Worm (Caenorhabditis elegans) whole organism, young adult: ENCODE measurements around the gene C45G7.13.

Source experiments
- F39B2.1 ChIP-seq: fragments of 200-800 bp; sonication (Bioruptor generic); IDR thresholded peaks from 2 replicates; pipeline ENCODE4 v1.3.6; 2022; ENCODE audit warnings: missing genetic modification reagents, missing genetic modification characterization, missing compliant biosample characterization
- T26A5.8 ChIP-seq: sonication (generic microtip); optimal IDR thresholded peaks from 2 replicates; lab custom pipeline; 2016; ENCODE audit warnings: missing genetic modification characterization, missing compliant biosample characterization
- hlh-12 ChIP-seq: sonication (generic microtip); optimal IDR thresholded peaks from 2 replicates; lab custom pipeline; 2016; ENCODE audit warnings: missing genetic modification characterization, missing compliant biosample characterization
- lsy-27 ChIP-seq: sonication (generic microtip); optimal IDR thresholded peaks from 2 replicates; lab custom pipeline; 2017; ENCODE audit warnings: missing genetic modification characterization, mild to moderate bottlenecking, missing compliant biosample characterization, antibody characterized with exemption, missing genotype, borderline replicate concordance; ENCODE audit not compliant: insufficient read depth
- mes-4 ChIP-seq: sonication (generic microtip); optimal IDR thresholded peaks from 2 replicates; lab custom pipeline; 2016; ENCODE audit warnings: missing genotype, missing genetic modification characterization, missing compliant biosample characterization
- rec-8 ChIP-seq, 2 experiments: sonication (generic microtip); optimal IDR thresholded peaks; 2 replicates each; lab custom pipeline; 2016; ENCODE audit warnings: mild to moderate bottlenecking in 2 of 2, missing genetic modification characterization in 2 of 2, missing genetic modification reagents in 2 of 2, missing genotype in 2 of 2, missing biosample characterization in 1 of 2, missing compliant biosample characterization in 1 of 2, moderate library complexity in 1 of 2
- snpc-4 ChIP-seq, 5 experiments: fragments of 150-350 bp in 1 of 5; sonication (generic microtip) in 4 of 5; optimal IDR thresholded peaks; 2 replicates each; lab custom pipeline; 2014 to 2018; ENCODE audit warnings: missing genetic modification characterization in 5 of 5, missing biosample characterization in 3 of 5, antibody characterized with exemption in 2 of 5, mild to moderate bottlenecking in 2 of 5, missing compliant biosample characterization in 2 of 5, missing genotype in 2 of 5, moderate library complexity in 2 of 5, missing genetic modification reagents in 1 of 5
- somi-1 ChIP-seq: fragments of 200-800 bp; sonication (Bioruptor generic); optimal IDR thresholded peaks from 2 replicates; lab custom pipeline; 2018; ENCODE audit warnings: mild to moderate bottlenecking, missing genetic modification characterization, missing compliant biosample characterization

DNA sequence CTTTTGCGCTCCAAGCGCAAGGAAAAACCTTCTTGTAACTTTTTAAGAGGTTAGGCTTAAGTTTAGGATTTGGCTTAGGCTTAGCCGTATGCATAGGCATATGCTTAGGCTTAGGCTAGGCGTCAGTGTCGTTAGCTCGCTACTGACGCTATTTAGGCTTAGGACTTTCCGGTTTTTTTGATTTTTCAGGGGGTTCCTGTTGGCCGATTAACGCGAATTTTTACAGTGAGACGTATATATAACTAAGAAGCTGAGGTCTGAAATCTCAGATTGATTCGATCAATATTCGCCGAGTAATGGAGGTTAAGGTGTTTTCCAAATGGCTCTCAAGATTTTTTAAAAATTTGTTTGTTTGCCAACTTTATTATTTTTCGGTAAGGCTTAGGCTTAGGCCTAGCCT lies 43.4 kb downstream of the C45G7.13 start:
- TF ChIP-seq lsy-27 (tag; lab: Kevin White, UChicago) (no peak), mes-4 (tag; lab: Kevin White, UChicago) (no peak), T26A5.8 (tag; lab: Kevin White, UChicago) (no peak), hlh-12 (tag; lab: Kevin White, UChicago) (no peak), somi-1 (GFP tag; lab: Kevin White, UChicago) (no peak), rec-8 (tag; optimal IDR thresholded peaks at IDR 0.05; lab: Kevin White, UChicago) (no peak), F39B2.1 (no peak), snpc-4 (GFP tag; optimal IDR thresholded peaks at IDR 0.05; lab: Kevin White, UChicago) (no peak), snpc-4 (tag; optimal IDR thresholded peaks at IDR 0.05; lab: Kevin White, UChicago) (no peak)
